Worm (Caenorhabditis elegans): ENCODE measurements around the gene W06G6.2.

W06G6.2 gene

ce11 chrV:16671190-16671589 is 42.1 kb downstream of the W06G6.2 start, which contains the start of gene str-61:
Gene str-61, minus strand, starts transcription at chrV:16671290.
- TF ChIP-seq W03F9.2 (tag; optimal IDR thresholded peaks at IDR 0.05) (no peak), dao-5 (tag; optimal IDR thresholded peaks at IDR 0.05) (no peak), him-1 (tag; optimal IDR thresholded peaks at IDR 0.05) (no peak)

ce11 chrV:16672198-16672597 is 43.1 kb downstream of the W06G6.2 start, which contains the start of gene F14F8.8:
Gene F14F8.8, minus strand, starts transcription at chrV:16672298.
- no peak for TF ChIP-seq W03F9.2 (tag; optimal IDR thresholded peaks at IDR 0.05)
- no peak for TF ChIP-seq him-1 (tag; optimal IDR thresholded peaks at IDR 0.05)
- no peak for TF ChIP-seq dao-5 (tag; optimal IDR thresholded peaks at IDR 0.05)

ce11 chrV:16674399-16674798 is 45.3 kb downstream of the W06G6.2 start:
- no peak for TF ChIP-seq him-1 (tag; optimal IDR thresholded peaks at IDR 0.05)
- no peak for TF ChIP-seq W03F9.2 (tag; optimal IDR thresholded peaks at IDR 0.05)
- TF ChIP-seq dao-5 (tag; optimal IDR thresholded peaks at IDR 0.05) = no peak

ce11 chrV:16675553-16675952 is 46.5 kb downstream of the W06G6.2 start, which contains the start of gene srz-1:
Gene srz-1, plus strand, starts transcription at chrV:16675853.
- no peak for TF ChIP-seq dao-5 (tag; optimal IDR thresholded peaks at IDR 0.05)
- TF ChIP-seq him-1 (tag; optimal IDR thresholded peaks at IDR 0.05) = no peak
- no peak for TF ChIP-seq W03F9.2 (tag; optimal IDR thresholded peaks at IDR 0.05)

- TF ChIP-seq dao-5 (tag; optimal IDR thresholded peaks at IDR 0.05) = no peak
- TF ChIP-seq him-1 (tag; optimal IDR thresholded peaks at IDR 0.05) = no peak
- no peak for TF ChIP-seq W03F9.2 (tag; optimal IDR thresholded peaks at IDR 0.05)
Measured at ce11 chrV:16679237-16679636, 50.1 kb downstream of the W06G6.2 start, which contains the start of gene srz-103. Gene srz-103, minus strand, starts transcription at chrV:16679337.
